Fruit fly (Drosophila melanogaster) whole organism, prepupa: ENCODE measurements around the gene modSP.
A peak's percentile ranks its signal among the peaks of the same experiment; 100 is the strongest.

Source experiments
- Blimp-1 ChIP-seq: fragments of 200-800 bp; sonication (Bioruptor generic); optimal IDR thresholded peaks from 3 replicates; lab custom pipeline; 2017; ENCODE audit warnings: missing biosample characterization, missing genetic modification characterization, mild to moderate bottlenecking, moderate library complexity, missing genetic modification reagents
- CG10669 ChIP-seq: fragments of 200-800 bp; sonication (Bioruptor generic); optimal IDR thresholded peaks from 3 replicates; lab custom pipeline; 2018; ENCODE audit warnings: missing biosample characterization, mild to moderate bottlenecking, missing genetic modification characterization, moderate library complexity
- CG11294 ChIP-seq: fragments of 200-800 bp; sonication (Bioruptor generic); IDR thresholded peaks from 2 replicates; pipeline ENCODE4 v1.3.6; 2022; ENCODE audit warnings: missing biosample characterization, missing genetic modification characterization
- CG11762 ChIP-seq: fragments of 200-800 bp; sonication (Bioruptor generic); optimal IDR thresholded peaks from 3 replicates; lab custom pipeline; 2016; ENCODE audit warnings: missing biosample characterization, missing genetic modification characterization; ENCODE audit not compliant: insufficient read depth
- CG15336 ChIP-seq: fragments of 200-800 bp; sonication (Bioruptor generic); IDR thresholded peaks from 2 replicates; pipeline ENCODE4 v1.3.6; 2022; ENCODE audit warnings: missing biosample characterization, missing genetic modification characterization
- CG16779 ChIP-seq: fragments of 200-800 bp; sonication (Bioruptor generic); optimal IDR thresholded peaks from 3 replicates; lab custom pipeline; 2017; ENCODE audit warnings: missing biosample characterization, mild to moderate bottlenecking, missing genetic modification characterization
- CG31627 ChIP-seq: fragments of 200-800 bp; sonication (Bioruptor generic); optimal IDR thresholded peaks from 3 replicates; lab custom pipeline; 2016; ENCODE audit warnings: missing biosample characterization, missing genetic modification characterization
- CG32006 ChIP-seq: fragments of 200-800 bp; sonication (Bioruptor generic); optimal IDR thresholded peaks from 3 replicates; lab custom pipeline; 2017; ENCODE audit warnings: missing biosample characterization, mild to moderate bottlenecking, missing genetic modification characterization
- CG3919 ChIP-seq: fragments of 200-800 bp; sonication (Bioruptor generic); optimal IDR thresholded peaks from 3 replicates; lab custom pipeline; 2016; ENCODE audit warnings: missing biosample characterization, missing genetic modification characterization
- CG6276 ChIP-seq: fragments of 200-800 bp; sonication (Bioruptor generic); optimal IDR thresholded peaks from 2 replicates; lab custom pipeline; 2017; ENCODE audit warnings: missing biosample characterization, mild to moderate bottlenecking, missing genetic modification characterization
- CG6854 ChIP-seq: fragments of 200-800 bp; sonication (Bioruptor generic); optimal IDR thresholded peaks from 2 replicates; lab custom pipeline; 2017; ENCODE audit warnings: missing biosample characterization, mild to moderate bottlenecking, missing genetic modification characterization
- CG8319 ChIP-seq: fragments of 200-800 bp; sonication (Bioruptor generic); optimal IDR thresholded peaks from 3 replicates; lab custom pipeline; 2016; ENCODE audit warnings: missing biosample characterization, missing genetic modification characterization
- Eip78C ChIP-seq: fragments of 200-800 bp; sonication (Bioruptor generic); peaks from one replicate; lab custom pipeline; 2016; ENCODE audit warnings: missing biosample characterization, missing genetic modification characterization
- Ets21C ChIP-seq: fragments of 200-800 bp; sonication (Bioruptor generic); optimal IDR thresholded peaks from 3 replicates; lab custom pipeline; 2016; ENCODE audit warnings: missing biosample characterization, missing genetic modification characterization
- Hr38 ChIP-seq: sonication (Bioruptor generic); optimal IDR thresholded peaks from 2 replicates; lab custom pipeline; 2016; ENCODE audit warnings: missing biosample characterization, missing genetic modification characterization
- Hr39 ChIP-seq: fragments of 200-800 bp; sonication (Bioruptor generic); optimal IDR thresholded peaks from 2 replicates; lab custom pipeline; 2016; ENCODE audit warnings: missing biosample characterization, missing genetic modification characterization
- Hr4 ChIP-seq: fragments of 200-800 bp; sonication (Bioruptor generic); optimal IDR thresholded peaks from 3 replicates; lab custom pipeline; 2016; ENCODE audit warnings: missing biosample characterization, missing genetic modification characterization
- Lpt ChIP-seq: fragments of 200-800 bp; sonication (Bioruptor generic); optimal IDR thresholded peaks from 3 replicates; lab custom pipeline; 2016; ENCODE audit warnings: missing biosample characterization, missing genetic modification characterization
- Sox15 ChIP-seq: fragments of 200-800 bp; sonication (Bioruptor generic); optimal IDR thresholded peaks from 3 replicates; lab custom pipeline; 2016; ENCODE audit warnings: missing biosample characterization, missing genetic modification characterization
- achi ChIP-seq: fragments of 200-800 bp; sonication (Bioruptor generic); optimal IDR thresholded peaks from 3 replicates; lab custom pipeline; 2016; ENCODE audit warnings: missing biosample characterization, missing genetic modification characterization
- cyc ChIP-seq: fragments of 200-800 bp; sonication (Bioruptor generic); optimal IDR thresholded peaks from 3 replicates; lab custom pipeline; 2016; ENCODE audit warnings: missing biosample characterization, missing genetic modification characterization
- dac ChIP-seq: fragments of 200-800 bp; sonication (Bioruptor generic); optimal IDR thresholded peaks from 2 replicates; lab custom pipeline; 2017; ENCODE audit warnings: missing biosample characterization, mild to moderate bottlenecking, missing genetic modification characterization
- dsx ChIP-seq: fragments of 200-800 bp; optimal IDR thresholded peaks from 3 replicates; lab custom pipeline; 2019; ENCODE audit warnings: missing biosample characterization, mild to moderate bottlenecking, missing genetic modification characterization, moderate library complexity; ENCODE audit not compliant: poor library complexity, severe bottlenecking
- esn ChIP-seq: fragments of 200-800 bp; sonication (Bioruptor generic); optimal IDR thresholded peaks from 2 replicates; lab custom pipeline; 2016; ENCODE audit warnings: missing biosample characterization, mild to moderate bottlenecking, missing genetic modification characterization, moderate library complexity
- ss ChIP-seq, 2 experiments: fragments of 200-800 bp; sonication (Bioruptor generic); optimal IDR thresholded peaks; 2 replicates in 1 of 2; 3 replicates in 1 of 2; lab custom pipeline; 2017 to 2018; ENCODE audit warnings: mild to moderate bottlenecking in 2 of 2, missing biosample characterization in 2 of 2, missing genetic modification characterization in 2 of 2, moderate library complexity in 1 of 2
- svp ChIP-seq: fragments of 200-800 bp; sonication (Bioruptor generic); peaks from one replicate; lab custom pipeline; 2016; ENCODE audit warnings: missing biosample characterization, missing genetic modification characterization
- topi ChIP-seq: fragments of 200-800 bp; sonication (Bioruptor generic); optimal IDR thresholded peaks from 3 replicates; lab custom pipeline; 2016; ENCODE audit warnings: missing biosample characterization, missing genetic modification characterization
- vri ChIP-seq: fragments of 200-800 bp; sonication (Bioruptor generic); optimal IDR thresholded peaks from 3 replicates; lab custom pipeline; 2016; ENCODE audit warnings: missing biosample characterization, mild to moderate bottlenecking, missing genetic modification characterization

modSP gene

dm6 chr3R:16624750-16625549 is 30.5 kb downstream of the modSP start, which contains the start of gene Fas1:
TSS of gene Fas1 (plus strand) at chr3R:16625238.
- TF ChIP-seq esn (GFP tag; lab: Kevin White, UChicago), result no peak
- TF ChIP-seq Eip78C (GFP tag; lab: Kevin White, UChicago), result peak; percentile 50
- no peak for TF ChIP-seq Blimp-1 (GFP tag; lab: Kevin White, UChicago)
- TF ChIP-seq Hr4 (GFP tag; lab: Kevin White, UChicago), result peak; percentile 15
- peak; percentile 38 for TF ChIP-seq CG6854 (GFP tag; lab: Kevin White, UChicago)
- peak; percentile 13 for TF ChIP-seq CG3919 (GFP tag; lab: Kevin White, UChicago)
- no peak for TF ChIP-seq CG31627 (GFP tag; lab: Kevin White, UChicago)
- TF ChIP-seq, all 60 proteins: peak for 4

- TF ChIP-seq CG8319 (GFP tag; lab: Kevin White, UChicago), result peak; percentile 70
- no peak for TF ChIP-seq Hr38
Observed at dm6 chr3R:16624371-16624749, 31.1 kb downstream of the modSP start, which contains the start of gene Ccdc114. TSS of gene Ccdc114 (minus strand) at chr3R:16624717.

- TF ChIP-seq Sox15 (GFP tag; lab: Kevin White, UChicago) (no peak), Hr4 (GFP tag; lab: Kevin White, UChicago) (no peak), Blimp-1 (GFP tag; lab: Kevin White, UChicago) (no peak), Hr38 (no peak), CG32006 (no peak), CG16779 (no peak), Ets21C (no peak), vri (GFP tag; lab: Kevin White, UChicago) (no peak), ss (GFP tag; optimal IDR thresholded peaks at IDR 0.05; lab: Kevin White, UChicago) (no peak), cyc (no peak), Lpt (GFP tag; lab: Kevin White, UChicago) (no peak), CG11762 (GFP tag; lab: Kevin White, UChicago) (no peak)
Observed at dm6 chr3R:16620478-16620877, 35.0 kb downstream of the modSP start, which contains the start of gene CG14893. TSS of gene CG14893 (plus strand) at chr3R:16620778.

- no peak for TF ChIP-seq dac (GFP tag; lab: Kevin White, UChicago)
- TF ChIP-seq CG15336 (GFP tag; lab: Robert Waterston, UW), result no peak
- no peak for TF ChIP-seq topi (GFP tag; lab: Kevin White, UChicago)
- no peak for TF ChIP-seq Sox15 (GFP tag; lab: Kevin White, UChicago)
- no peak for TF ChIP-seq CG11294 (GFP tag; lab: Robert Waterston, UW)
Observed at dm6 chr3R:16617650-16618049, 37.8 kb downstream of the modSP start, which contains the start of gene CG17560. TSS of gene CG17560 (plus strand) at chr3R:16617950.

dm6 chr3R:16615009-16615408 is 40.5 kb downstream of the modSP start, which contains the start of gene CG17562:
TSS of gene CG17562 (plus strand) at chr3R:16615309.
- TF ChIP-seq dsx (GFP tag; lab: Kevin White, UChicago) (no peak), CG11762 (GFP tag; lab: Kevin White, UChicago) (no peak), CG10669 (no peak), CG16779 (no peak)
- TF ChIP-seq, all 60 proteins: peak for 0

- TF ChIP-seq achi (peak; percentile 40), svp (GFP tag; lab: Kevin White, UChicago) (no peak)
Observed at dm6 chr3R:16614241-16614640, 41.2 kb downstream of the modSP start, which contains the start of gene CG10340. TSS of gene CG10340 (minus strand) at chr3R:16614391.

dm6 chr3R:16613300-16613699 is 42.2 kb downstream of the modSP start, which contains the start of gene CG12783:
TSS of gene CG12783 (minus strand) at chr3R:16613400.
- TF ChIP-seq vri (GFP tag; lab: Kevin White, UChicago) (no peak), ss (GFP tag; optimal IDR thresholded peaks at IDR 0.05; lab: Kevin White, UChicago) (no peak), CG6276 (GFP tag; lab: Kevin White, UChicago) (no peak), cyc (no peak), Hr39 (GFP tag; lab: Kevin White, UChicago) (no peak), Hr38 (no peak), Hr4 (GFP tag; lab: Kevin White, UChicago) (no peak)
